Worm (Caenorhabditis elegans) whole organism, young adult: ENCODE measurements around the gene R10E11.6.
A peak's percentile ranks its signal among the peaks of the same experiment; 100 is the strongest.

Experiments
- C06A6.2 ChIP-seq: fragments of 200-800 bp; sonication (Bioruptor generic); conservative IDR thresholded peaks from 2 replicates; pipeline ENCODE4 v1.3.6; 2022; ENCODE audit warnings: missing genetic modification characterization, missing compliant biosample characterization
- C17E4.6 ChIP-seq: fragments of 200-800 bp; sonication (Bioruptor generic); IDR thresholded peaks from 2 replicates; pipeline ENCODE4 v1.3.6; 2022; ENCODE audit warnings: missing genetic modification reagents, missing genetic modification characterization, missing compliant biosample characterization
- D2030.7 ChIP-seq: fragments of 200-800 bp; sonication (Bioruptor generic); IDR thresholded peaks from 2 replicates; pipeline ENCODE4 v1.3.6; 2022; ENCODE audit warnings: missing genetic modification reagents, missing genetic modification characterization, missing compliant biosample characterization
- F22D6.2 ChIP-seq: sonication (generic microtip); optimal IDR thresholded peaks from 2 replicates; lab custom pipeline; 2016; ENCODE audit warnings: mild to moderate bottlenecking, missing genetic modification characterization, missing compliant biosample characterization
- F37B4.10 ChIP-seq: fragments of 200-800 bp; sonication (Bioruptor generic); IDR thresholded peaks from 2 replicates; pipeline ENCODE4 v1.3.6; 2022; ENCODE audit warnings: missing genetic modification characterization, missing compliant biosample characterization
- F49E8.2 ChIP-seq: sonication (generic microtip); optimal IDR thresholded peaks from 3 replicates; lab custom pipeline; 2017; ENCODE audit warnings: missing genetic modification characterization, mild to moderate bottlenecking, missing compliant biosample characterization, antibody characterized with exemption, moderate library complexity; ENCODE audit not compliant: insufficient read depth
- F55B11.4 ChIP-seq: sonication (generic microtip); optimal IDR thresholded peaks from 2 replicates; lab custom pipeline; 2016; ENCODE audit warnings: missing compliant biosample characterization, missing genetic modification characterization, borderline replicate concordance; ENCODE audit not compliant: insufficient read depth
- F57A8.1 ChIP-seq: fragments of 200-800 bp; sonication (Bioruptor generic); optimal IDR thresholded peaks from 2 replicates; lab custom pipeline; 2018; ENCODE audit warnings: mild to moderate bottlenecking, missing genetic modification characterization, moderate library complexity, missing compliant biosample characterization
- F57C9.4 ChIP-seq: sonication (generic microtip); optimal IDR thresholded peaks from 2 replicates; lab custom pipeline; 2017; ENCODE audit warnings: mild to moderate bottlenecking, missing genetic modification characterization, missing compliant biosample characterization
- K12H6.12 ChIP-seq: fragments of 200-800 bp; sonication (Bioruptor generic); optimal IDR thresholded peaks from 2 replicates; lab custom pipeline; 2018; ENCODE audit warnings: mild to moderate bottlenecking, missing genetic modification characterization, missing compliant biosample characterization
- Y53F4B.3 ChIP-seq: fragments of 200-800 bp; sonication (Bioruptor generic); IDR thresholded peaks from 2 replicates; pipeline ENCODE4 v1.3.6; 2022; ENCODE audit warnings: missing genetic modification reagents, missing genetic modification characterization, missing compliant biosample characterization
- Y56A3A.18 ChIP-seq: fragments of 200-800 bp; sonication (Bioruptor generic); IDR thresholded peaks from 2 replicates; pipeline ENCODE4 v1.3.6; 2022; ENCODE audit warnings: missing genetic modification reagents, missing genetic modification characterization, missing compliant biosample characterization
- Y67H2A.10 ChIP-seq: fragments of 200-800 bp; sonication (Bioruptor generic); conservative IDR thresholded peaks from 2 replicates; pipeline ENCODE4 v1.3.6; 2022; ENCODE audit warnings: missing genetic modification reagents, missing genetic modification characterization, missing compliant biosample characterization
- Y79H2A.3 ChIP-seq: fragments of 200-800 bp; sonication (Bioruptor generic); conservative IDR thresholded peaks from 2 replicates; pipeline ENCODE4 v1.3.6; 2022; ENCODE audit warnings: missing genetic modification reagents, missing genetic modification characterization, missing compliant biosample characterization
- Y95B8A.8 ChIP-seq: fragments of 200-800 bp; sonication (Bioruptor generic); IDR thresholded peaks from 2 replicates; pipeline ENCODE4 v1.3.6; 2022; ENCODE audit warnings: missing genetic modification reagents, missing genetic modification characterization, missing compliant biosample characterization
- ama-1 ChIP-seq, 3 experiments: fragments of 150-350 bp in 1 of 3; sonication (generic microtip) in 2 of 3; optimal IDR thresholded peaks; 2 replicates each; lab custom pipeline; 2014 to 2018; ENCODE audit warnings: missing biosample characterization in 2 of 3, missing genetic modification characterization in 2 of 3, missing genetic modification reagents in 2 of 3
- atf-7 ChIP-seq: sonication (generic microtip); optimal IDR thresholded peaks from 2 replicates; lab custom pipeline; 2017; ENCODE audit warnings: mild to moderate bottlenecking, missing genetic modification characterization, missing compliant biosample characterization
- attf-5 ChIP-seq: fragments of 200-800 bp; sonication (Bioruptor generic); optimal IDR thresholded peaks from 2 replicates; lab custom pipeline; 2018; ENCODE audit warnings: mild to moderate bottlenecking, missing genetic modification characterization, missing compliant biosample characterization
- ccch-3 ChIP-seq: fragments of 200-800 bp; sonication (Bioruptor generic); optimal IDR thresholded peaks from 2 replicates; lab custom pipeline; 2018; ENCODE audit warnings: mild to moderate bottlenecking, missing genetic modification characterization, missing compliant biosample characterization
- die-1 ChIP-seq: sonication (generic microtip); optimal IDR thresholded peaks from 2 replicates; lab custom pipeline; 2016; ENCODE audit warnings: missing genotype, mild to moderate bottlenecking, missing genetic modification characterization, missing compliant biosample characterization
- ekl-4 ChIP-seq: fragments of 200-800 bp; sonication (Bioruptor generic); IDR thresholded peaks from 2 replicates; pipeline ENCODE4 v1.3.6; 2022; ENCODE audit warnings: missing genetic modification reagents, missing genetic modification characterization, missing compliant biosample characterization
- ets-4 ChIP-seq: fragments of 200-800 bp; sonication (Bioruptor generic); optimal IDR thresholded peaks from 2 replicates; lab custom pipeline; 2018; ENCODE audit warnings: mild to moderate bottlenecking, missing genetic modification characterization, missing compliant biosample characterization
- gei-17 ChIP-seq: fragments of 200-800 bp; sonication (Bioruptor generic); optimal IDR thresholded peaks from 2 replicates; lab custom pipeline; 2018; ENCODE audit warnings: mild to moderate bottlenecking, missing genetic modification characterization, missing compliant biosample characterization
- hmg-20 ChIP-seq: fragments of 200-800 bp; sonication (Bioruptor generic); IDR thresholded peaks from 2 replicates; pipeline ENCODE4 v1.3.6; 2022; ENCODE audit warnings: missing genetic modification reagents, missing genetic modification characterization, missing compliant biosample characterization
- hrde-1 ChIP-seq: sonication (generic microtip); optimal IDR thresholded peaks from 2 replicates; lab custom pipeline; 2016; ENCODE audit warnings: missing genetic modification characterization, mild to moderate bottlenecking, missing compliant biosample characterization, moderate library complexity, missing genotype, missing genetic modification reagents, borderline replicate concordance
- hsf-1 ChIP-seq: fragments of 200-800 bp; sonication (Bioruptor generic); IDR thresholded peaks from 2 replicates; pipeline ENCODE4 v1.3.6; 2022; ENCODE audit warnings: missing genetic modification reagents, missing genetic modification characterization, missing compliant biosample characterization
- lin-35 ChIP-seq, 3 experiments: fragments of 150-350 bp in 2 of 3; sonication (generic microtip) in 1 of 3; optimal IDR thresholded peaks; 2 replicates each; lab custom pipeline; 2014 to 2018; ENCODE audit warnings: missing biosample characterization in 3 of 3, missing genetic modification characterization in 3 of 3, missing genetic modification reagents in 3 of 3
- lin-54 ChIP-seq: fragments of 200-800 bp; sonication (Bioruptor generic); optimal IDR thresholded peaks from 2 replicates; lab custom pipeline; 2018; ENCODE audit warnings: mild to moderate bottlenecking, missing genetic modification characterization, missing compliant biosample characterization
- lsl-1 ChIP-seq: fragments of 200-800 bp; sonication (Bioruptor generic); optimal IDR thresholded peaks from 2 replicates; lab custom pipeline; 2018; ENCODE audit warnings: mild to moderate bottlenecking, missing genetic modification characterization, moderate library complexity, missing compliant biosample characterization
- madf-6 ChIP-seq: fragments of 200-800 bp; sonication (Bioruptor generic); IDR thresholded peaks from 2 replicates; pipeline ENCODE4 v1.3.6; 2022; ENCODE audit warnings: missing genetic modification reagents, missing genetic modification characterization, missing compliant biosample characterization
- nfya-2 ChIP-seq: fragments of 200-800 bp; sonication (Bioruptor generic); IDR thresholded peaks from 2 replicates; pipeline ENCODE4 v1.3.6; 2022; ENCODE audit warnings: missing genetic modification reagents, missing genetic modification characterization, missing compliant biosample characterization
- nhr-120 ChIP-seq: fragments of 200-800 bp; sonication (Bioruptor generic); IDR thresholded peaks from 2 replicates; pipeline ENCODE4 v1.3.6; 2022; ENCODE audit warnings: missing genetic modification characterization, missing compliant biosample characterization
- nhr-179 ChIP-seq: sonication (generic microtip); optimal IDR thresholded peaks from 2 replicates; lab custom pipeline; 2016; ENCODE audit warnings: mild to moderate bottlenecking, missing genetic modification characterization, missing compliant biosample characterization
- repo-1 ChIP-seq: sonication (generic microtip); optimal IDR thresholded peaks from 2 replicates; lab custom pipeline; 2017; ENCODE audit warnings: mild to moderate bottlenecking, missing genetic modification characterization, missing compliant biosample characterization
- snpc-3.4 ChIP-seq: sonication (generic microtip); optimal IDR thresholded peaks from 2 replicates; lab custom pipeline; 2017; ENCODE audit warnings: missing genetic modification characterization, mild to moderate bottlenecking, missing compliant biosample characterization, antibody characterized with exemption, moderate library complexity, missing genotype, missing genetic modification reagents
- somi-1 ChIP-seq: fragments of 200-800 bp; sonication (Bioruptor generic); optimal IDR thresholded peaks from 2 replicates; lab custom pipeline; 2018; ENCODE audit warnings: mild to moderate bottlenecking, missing genetic modification characterization, missing compliant biosample characterization
- unc-62 ChIP-seq: fragments of 150-350 bp; optimal IDR thresholded peaks from 2 replicates; lab custom pipeline; 2014; ENCODE audit warnings: missing biosample characterization, missing genetic modification reagents, missing genetic modification characterization
- xnd-1 ChIP-seq: sonication (generic microtip); optimal IDR thresholded peaks from 2 replicates; lab custom pipeline; 2016; ENCODE audit warnings: missing genotype, missing genetic modification reagents, missing genetic modification characterization, missing compliant biosample characterization
- zim-3 ChIP-seq: sonication (generic microtip); optimal IDR thresholded peaks from 2 replicates; lab custom pipeline; 2017; ENCODE audit warnings: mild to moderate bottlenecking, missing genetic modification characterization, moderate library complexity, missing compliant biosample characterization
- ztf-18 ChIP-seq: sonication (generic microtip); optimal IDR thresholded peaks from 2 replicates; lab custom pipeline; 2016; ENCODE audit warnings: missing genotype, mild to moderate bottlenecking, missing genetic modification characterization, missing compliant biosample characterization
- ztf-22 ChIP-seq: fragments of 200-800 bp; sonication (Bioruptor generic); optimal IDR thresholded peaks from 2 replicates; lab custom pipeline; 2018; ENCODE audit warnings: mild to moderate bottlenecking, missing genetic modification characterization, moderate library complexity, missing compliant biosample characterization

Gene R10E11.6

ce11 chrIII:9793592-9794417 is 11.0 kb downstream of the R10E11.6 start, which contains the start of the genes R10E11.9 and mcm-6 (continued):
- TF ChIP-seq Y56A3A.18 (GFP tag; lab: Robert Waterston, UW) (no peak), F22D6.2 (tag; lab: Kevin White, UChicago) (no peak), repo-1 (no peak), Y67H2A.10 (no peak), xnd-1 (tag; lab: Kevin White, UChicago) (peak; percentile 81), C17E4.6 (GFP tag; lab: Robert Waterston, UW) (no peak)

- TF ChIP-seq F57A8.1 (GFP tag; lab: Kevin White, UChicago): no peak
- no peak for TF ChIP-seq Y95B8A.8
- no peak for TF ChIP-seq ets-4 (GFP tag; lab: Kevin White, UChicago)
- no peak for TF ChIP-seq nhr-120
- no peak for TF ChIP-seq hmg-20 (GFP tag; lab: Robert Waterston, UW)
- TF ChIP-seq Y67H2A.10: no peak
- no peak for TF ChIP-seq nhr-179 (tag; lab: Kevin White, UChicago)
- no peak for TF ChIP-seq F57C9.4 (tag; lab: Kevin White, UChicago)
- no peak for TF ChIP-seq ekl-4 (GFP tag; lab: Robert Waterston, UW)
- no peak for TF ChIP-seq C17E4.6 (GFP tag; lab: Robert Waterston, UW)
- TF ChIP-seq somi-1 (GFP tag; lab: Kevin White, UChicago): no peak
These were observed 13.6 kb downstream of the R10E11.6 start, which contains the start of gene srxa-10 for ce11 chrIII:9796448-9796847. TSS of gene srxa-10 (minus strand) at chrIII:9796548.

- TF ChIP-seq C06A6.2: no peak
- TF ChIP-seq lsl-1 (GFP tag; lab: Kevin White, UChicago): peak; percentile 49
- peak; percentile 27; the same call in 1 of the 2 replicates for TF ChIP-seq hsf-1 (GFP tag; lab: Robert Waterston, UW)
- peak; percentile 24 for TF ChIP-seq snpc-3.4 (tag; lab: Kevin White, UChicago)
- 0 out of 2 replicates have a peak, but pooled peaks have one; percentile 8 for TF ChIP-seq D2030.7
- TF ChIP-seq lin-54 (GFP tag; lab: Kevin White, UChicago): peak; percentile 26
- no peak for TF ChIP-seq F55B11.4 (tag; lab: Kevin White, UChicago)
- TF ChIP-seq ccch-3 (GFP tag; lab: Kevin White, UChicago): no peak
- TF ChIP-seq hrde-1: peak; percentile 16
- TF ChIP-seq xnd-1 (tag; lab: Kevin White, UChicago): no peak
- peak; percentile 3 for TF ChIP-seq F49E8.2 (tag; lab: Kevin White, UChicago)
- TF ChIP-seq ama-1 (optimal IDR thresholded peaks at IDR 0.05; lab: Kevin White, UChicago): no peak
- peak in 1 of 2 experiments; percentile 0 for TF ChIP-seq ama-1 (GFP tag; optimal IDR thresholded peaks at IDR 0.05; lab: Kevin White, UChicago)
- no peak for TF ChIP-seq C17E4.6 (GFP tag; lab: Robert Waterston, UW)
- TF ChIP-seq madf-6 (GFP tag; lab: Robert Waterston, UW): peak; percentile 44; the same call in 1 of the 2 replicates
- TF ChIP-seq ztf-22: no peak
These were observed 15.8 kb downstream of the R10E11.6 start, which contains the start of gene ZK632.2 for ce11 chrIII:9798478-9799157. TSS of gene ZK632.2 (plus strand) at chrIII:9799107.

ce11 chrIII:9802045-9802444 is 19.2 kb downstream of the R10E11.6 start:
- no peak for TF ChIP-seq gei-17 (GFP tag; lab: Kevin White, UChicago)
- no peak for TF ChIP-seq die-1 (tag; lab: Kevin White, UChicago)
- TF ChIP-seq K12H6.12 (tag; lab: Kevin White, UChicago): no peak
- no peak for TF ChIP-seq nfya-2
- TF ChIP-seq F37B4.10 (GFP tag; lab: Robert Waterston, UW): no peak
- TF ChIP-seq ztf-18 (tag; lab: Kevin White, UChicago): no peak
- TF ChIP-seq Y53F4B.3 (GFP tag; lab: Robert Waterston, UW): no peak
- no peak for TF ChIP-seq attf-5 (GFP tag; lab: Kevin White, UChicago)
- 0 out of 2 replicates have a peak, but pooled peaks have one; percentile 21 for TF ChIP-seq Y79H2A.3 (GFP tag; lab: Robert Waterston, UW)
- TF ChIP-seq hmg-20 (GFP tag; lab: Robert Waterston, UW): no peak
- 0 out of 2 replicates have a peak, but pooled peaks have one; percentile 67 for TF ChIP-seq Y95B8A.8
- no peak for TF ChIP-seq atf-7 (tag; lab: Kevin White, UChicago)
- TF ChIP-seq unc-62: no peak
- TF ChIP-seq zim-3 (tag; lab: Kevin White, UChicago): no peak
- no peak for TF ChIP-seq lin-35 (GFP tag; optimal IDR thresholded peaks at IDR 0.05; lab: Kevin White, UChicago)
